Worm (Caenorhabditis elegans): ENCODE results near the gene str-32.

- TF ChIP-seq him-1 (tag; optimal IDR thresholded peaks at IDR 0.05) (no peak), W03F9.2 (tag; optimal IDR thresholded peaks at IDR 0.05) (no peak)
Measured at ce11 chrV:4894971-4895370, 13.7 kb upstream of the str-32 start, which contains the start of gene ugt-11.

Data from whole organism, L4/young adult.